Worm (Caenorhabditis elegans) whole organism, mixed stage, embryonic: Measurements from ENCODE around the gene Y39B6A.9.

Experiments
- blmp-1 ChIP-seq: fragments of 150-350 bp; optimal IDR thresholded peaks from 2 replicates; lab custom pipeline; 2014; ENCODE audit warnings: missing biosample characterization, missing genetic modification characterization
- ces-1 ChIP-seq: fragments of 150-350 bp; optimal IDR thresholded peaks from 2 replicates; lab custom pipeline; 2014; ENCODE audit warnings: missing biosample characterization, missing genetic modification reagents, missing genetic modification characterization
- elt-3 ChIP-seq: fragments of 150-350 bp; optimal IDR thresholded peaks from 2 replicates; lab custom pipeline; 2014; ENCODE audit warnings: missing biosample characterization, missing genetic modification characterization
- lsy-2 ChIP-seq: fragments of 150-350 bp; optimal IDR thresholded peaks from 2 replicates; lab custom pipeline; 2014; ENCODE audit warnings: missing biosample characterization, missing genetic modification characterization
- mab-5 ChIP-seq: fragments of 150-350 bp; optimal IDR thresholded peaks from 2 replicates; lab custom pipeline; 2014; ENCODE audit warnings: missing biosample characterization, missing genetic modification characterization
- nhr-237 ChIP-seq: fragments of 150-350 bp; optimal IDR thresholded peaks from 2 replicates; lab custom pipeline; 2014; ENCODE audit warnings: missing biosample characterization, missing genetic modification characterization
- pha-4 ChIP-seq: fragments of 150-350 bp; optimal IDR thresholded peaks from 2 replicates; lab custom pipeline; 2018; ENCODE audit warnings: missing biosample characterization, missing genetic modification reagents, missing genetic modification characterization
- tbx-8 ChIP-seq: fragments of 200-800 bp; sonication (Bioruptor generic); optimal IDR thresholded peaks from 2 replicates; lab custom pipeline; 2018; ENCODE audit warnings: mild to moderate bottlenecking, missing genetic modification characterization, moderate library complexity, missing compliant biosample characterization
- unc-39 ChIP-seq: fragments of 150-350 bp; optimal IDR thresholded peaks from 2 replicates; lab custom pipeline; 2014; ENCODE audit warnings: missing biosample characterization, missing genetic modification characterization
- unc-62 ChIP-seq: fragments of 150-350 bp; optimal IDR thresholded peaks from 2 replicates; lab custom pipeline; 2014; ENCODE audit warnings: missing biosample characterization, missing genetic modification reagents, missing genetic modification characterization
- ztf-11 ChIP-seq: fragments of 150-350 bp; optimal IDR thresholded peaks from 2 replicates; lab custom pipeline; 2014; ENCODE audit warnings: missing biosample characterization, missing genetic modification characterization

DNA sequence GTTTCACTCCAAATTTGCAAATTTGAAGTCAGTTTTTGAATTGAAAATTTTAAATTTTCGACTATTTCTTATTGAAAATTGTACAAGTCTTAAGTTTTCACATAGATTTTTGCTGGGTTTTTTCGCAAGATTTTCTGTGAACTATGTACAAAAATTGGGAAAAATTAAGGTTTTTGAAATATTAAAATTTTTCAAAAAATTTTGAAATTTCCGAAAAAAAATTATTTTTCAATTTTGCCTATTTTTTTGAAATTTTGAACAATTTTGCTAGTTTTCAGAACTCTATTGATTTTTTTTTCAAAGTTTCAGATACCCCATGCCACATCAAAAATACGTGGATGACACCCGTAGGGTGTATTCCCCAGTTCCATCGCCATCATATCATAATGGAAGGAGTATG is 17.5 kb downstream of the Y39B6A.9 start, which contains the start of gene tsp-13:
- TF ChIP-seq elt-3 (tag; lab: Kevin White, UChicago) (no peak), pha-4 (no peak), unc-39 (tag; lab: Kevin White, UChicago) (no peak), blmp-1 (tag; lab: Kevin White, UChicago) (no peak), nhr-237 (tag; lab: Kevin White, UChicago) (no peak), tbx-8 (GFP tag; lab: Kevin White, UChicago) (no peak), ztf-11 (tag; lab: Kevin White, UChicago) (no peak), unc-62 (GFP tag; lab: Kevin White, UChicago) (no peak), mab-5 (tag; lab: Kevin White, UChicago) (no peak), ces-1 (GFP tag; lab: Kevin White, UChicago) (no peak), lsy-2 (no peak)
